Fruit fly (Drosophila melanogaster) whole organism, embryonic: ENCODE data around the gene Rbf2.
A peak's percentile ranks its signal among the peaks of the same experiment; 100 is the strongest.

Experiments used
- Aef1 ChIP-seq: fragments of 200-800 bp; sonication (Bioruptor generic); IDR thresholded peaks from 3 replicates; pipeline ENCODE4 v1.3.6; 2022; ENCODE audit warnings: missing biosample characterization, missing genetic modification characterization
- Awh ChIP-seq: fragments of 200-800 bp; sonication (Bioruptor generic); IDR thresholded peaks from 2 replicates; pipeline ENCODE4, ENCODE4 v1.3.6; 2022; ENCODE audit warnings: missing biosample characterization, missing genetic modification characterization
- B-H1 ChIP-seq: fragments of 200-800 bp; sonication (Bioruptor generic); IDR thresholded peaks from 3 replicates; pipeline ENCODE4 v1.3.6; 2022; ENCODE audit warnings: missing biosample characterization, missing genetic modification characterization
- CG12769 ChIP-seq: fragments of 200-800 bp; sonication (Bioruptor generic); optimal IDR thresholded peaks from 2 replicates; lab custom pipeline; 2019; ENCODE audit warnings: missing biosample characterization, mild to moderate bottlenecking, missing genetic modification characterization, moderate library complexity
- CG1603 ChIP-seq: fragments of 200-800 bp; sonication (Bioruptor generic); optimal IDR thresholded peaks from 2 replicates; lab custom pipeline; 2019; ENCODE audit warnings: missing biosample characterization, mild to moderate bottlenecking, missing genetic modification characterization, moderate library complexity
- CG17186 ChIP-seq: fragments of 200-800 bp; sonication (Bioruptor generic); optimal IDR thresholded peaks from 3 replicates; lab custom pipeline; 2017; ENCODE audit warnings: missing biosample characterization, missing genetic modification reagents, missing genetic modification characterization
- CG1832 ChIP-seq: fragments of 200-800 bp; sonication (Bioruptor generic); optimal IDR thresholded peaks from 2 replicates; lab custom pipeline; 2017; ENCODE audit warnings: missing biosample characterization, mild to moderate bottlenecking, missing genetic modification characterization, inconsistent platforms
- CG2129 ChIP-seq: fragments of 200-800 bp; sonication (Bioruptor generic); IDR thresholded peaks from 2 replicates; pipeline ENCODE4 v1.3.6; 2022; ENCODE audit warnings: missing biosample characterization, missing genetic modification characterization; ENCODE audit not compliant: partially characterized antibody
- CG31365 ChIP-seq: fragments of 200-800 bp; sonication (Bioruptor generic); optimal IDR thresholded peaks from 2 replicates; lab custom pipeline; 2018; ENCODE audit warnings: missing biosample characterization, mild to moderate bottlenecking, missing genetic modification characterization
- CG31441 ChIP-seq: fragments of 200-800 bp; sonication (Bioruptor generic); IDR thresholded peaks from 2 replicates; pipeline ENCODE4 v1.3.6; 2022; ENCODE audit warnings: missing biosample characterization, missing genetic modification characterization
- CG33557 ChIP-seq: fragments of 200-800 bp; sonication (Bioruptor generic); optimal IDR thresholded peaks from 2 replicates; lab custom pipeline; 2019; ENCODE audit warnings: missing biosample characterization, mild to moderate bottlenecking, missing genetic modification characterization, moderate library complexity
- CG4328 ChIP-seq: fragments of 200-800 bp; sonication (Bioruptor generic); optimal IDR thresholded peaks from 3 replicates; lab custom pipeline; 2017; ENCODE audit warnings: missing biosample characterization, missing genetic modification reagents, missing genetic modification characterization
- CG4360 ChIP-seq: fragments of 200-800 bp; sonication (Bioruptor generic); IDR thresholded peaks from 2 replicates; pipeline ENCODE4 v1.3.6; 2022; ENCODE audit warnings: missing biosample characterization, missing genetic modification characterization
- CG5180 ChIP-seq: fragments of 200-800 bp; sonication (Bioruptor generic); optimal IDR thresholded peaks from 3 replicates; lab custom pipeline; 2017; ENCODE audit warnings: missing biosample characterization, missing genetic modification characterization, mild to moderate bottlenecking, moderate library complexity, missing genetic modification reagents
- CG5953 ChIP-seq: fragments of 200-800 bp; sonication (Bioruptor generic); IDR thresholded peaks from 2 replicates; pipeline ENCODE4 v1.3.6; 2022; ENCODE audit warnings: missing biosample characterization, missing genetic modification characterization
- CG6765 ChIP-seq: fragments of 200-800 bp; sonication (Bioruptor generic); optimal IDR thresholded peaks from 3 replicates; lab custom pipeline; 2017; ENCODE audit warnings: missing biosample characterization, mild to moderate bottlenecking, missing genetic modification characterization
- CG6791 ChIP-seq: fragments of 200-800 bp; sonication (Bioruptor generic); IDR thresholded peaks from 3 replicates; pipeline ENCODE4 v1.3.6; 2022; ENCODE audit warnings: missing biosample characterization, missing genetic modification characterization; ENCODE audit not compliant: partially characterized antibody
- D ChIP-seq, 2 experiments: fragments of 200-800 bp in 1 of 2; fragments of >200 bp in 1 of 2; sonication (Bioruptor generic) in 1 of 2; optimal IDR thresholded peaks; 2 replicates in 1 of 2; 3 replicates in 1 of 2; lab custom pipeline; 2017; ENCODE audit warnings: mild to moderate bottlenecking in 1 of 2, missing biosample characterization in 1 of 2, missing genetic modification characterization in 1 of 2, missing genetic modification reagents in 1 of 2
- Dref ChIP-seq: fragments of 200-800 bp; sonication (Bioruptor generic); IDR thresholded peaks from 2 replicates; pipeline ENCODE4 v1.3.6; 2022; ENCODE audit warnings: missing biosample characterization, missing genetic modification characterization
- Ets65A ChIP-seq: fragments of 200-800 bp; sonication (Bioruptor generic); peaks from one replicate; lab custom pipeline; 2016; ENCODE audit warnings: missing biosample characterization, missing genetic modification characterization
- Hey ChIP-seq: fragments of 200-800 bp; sonication (Bioruptor generic); optimal IDR thresholded peaks from 3 replicates; lab custom pipeline; 2018; ENCODE audit warnings: missing biosample characterization, mild to moderate bottlenecking, missing genetic modification characterization
- Hsf ChIP-seq: fragments of 200-800 bp; sonication (Bioruptor generic); optimal IDR thresholded peaks from 3 replicates; lab custom pipeline; 2016; ENCODE audit warnings: missing biosample characterization, missing genetic modification characterization
- MESR4 ChIP-seq: fragments of 200-800 bp; sonication (Bioruptor generic); optimal IDR thresholded peaks from 2 replicates; lab custom pipeline; 2018; ENCODE audit warnings: missing biosample characterization, mild to moderate bottlenecking, missing genetic modification characterization, moderate library complexity
- Med ChIP-seq: fragments of 200-800 bp; sonication (Bioruptor generic); peaks from one replicate; lab custom pipeline; 2016; ENCODE audit warnings: missing biosample characterization, missing genetic modification characterization, mild to moderate bottlenecking, inconsistent platforms, moderate library complexity
- NFAT ChIP-seq: fragments of 200-800 bp; sonication (Bioruptor generic); IDR thresholded peaks from 2 replicates; pipeline ENCODE4 v1.3.6; 2022; ENCODE audit warnings: missing biosample characterization, missing genetic modification characterization
- YL-1 ChIP-seq: fragments of 200-800 bp; sonication (Bioruptor generic); optimal IDR thresholded peaks from 3 replicates; lab custom pipeline; 2017; ENCODE audit warnings: missing biosample characterization, mild to moderate bottlenecking, missing genetic modification characterization
- abd-A ChIP-seq: fragments of 200-800 bp; sonication (Bioruptor generic); optimal IDR thresholded peaks from 3 replicates; lab custom pipeline; 2019; ENCODE audit warnings: missing biosample characterization, mild to moderate bottlenecking, missing genetic modification characterization, moderate library complexity
- al ChIP-seq: fragments of 200-800 bp; sonication (Bioruptor generic); IDR thresholded peaks from 2 replicates; pipeline ENCODE4 v1.3.6; 2022; ENCODE audit warnings: missing biosample characterization, missing genetic modification characterization
- cg ChIP-seq: fragments of 200-800 bp; sonication (Bioruptor generic); optimal IDR thresholded peaks from 3 replicates; lab custom pipeline; 2019; ENCODE audit warnings: missing biosample characterization, mild to moderate bottlenecking, missing genetic modification characterization, moderate library complexity
- cwo ChIP-seq: fragments of 200-800 bp; sonication (Bioruptor generic); optimal IDR thresholded peaks from 3 replicates; lab custom pipeline; 2017; ENCODE audit warnings: missing biosample characterization, missing genetic modification characterization, mild to moderate bottlenecking, moderate library complexity, missing genetic modification reagents
- emc ChIP-seq: fragments of 200-800 bp; sonication (Bioruptor generic); optimal IDR thresholded peaks from 2 replicates; lab custom pipeline; 2016; ENCODE audit warnings: missing biosample characterization, missing genetic modification characterization
- grau ChIP-seq: fragments of 200-800 bp; optimal IDR thresholded peaks from 3 replicates; lab custom pipeline; 2019; ENCODE audit warnings: missing biosample characterization, mild to moderate bottlenecking, missing genetic modification characterization, moderate library complexity
- gsb-n ChIP-seq: fragments of 200-800 bp; sonication (Bioruptor generic); optimal IDR thresholded peaks from 3 replicates; lab custom pipeline; 2018; ENCODE audit warnings: missing biosample characterization, mild to moderate bottlenecking, missing genetic modification characterization
- inv ChIP-seq: fragments of 200-800 bp; sonication (Bioruptor generic); IDR thresholded peaks from 2 replicates; pipeline ENCODE4 v1.3.6; 2022; ENCODE audit warnings: missing biosample characterization, missing genetic modification characterization; ENCODE audit not compliant: partially characterized antibody
- mld ChIP-seq: fragments of 200-800 bp; sonication (Bioruptor generic); IDR thresholded peaks from 3 replicates; pipeline ENCODE4 v1.3.6; 2022; ENCODE audit warnings: missing biosample characterization, missing genetic modification characterization; ENCODE audit not compliant: partially characterized antibody
- oc ChIP-seq: fragments of 200-800 bp; sonication (Bioruptor generic); optimal IDR thresholded peaks from 2 replicates; lab custom pipeline; 2018; ENCODE audit warnings: missing biosample characterization, mild to moderate bottlenecking, missing genetic modification characterization, moderate library complexity
- otp ChIP-seq: fragments of 200-800 bp; sonication (Bioruptor generic); IDR thresholded peaks from 3 replicates; pipeline ENCODE4, ENCODE4 v1.3.6; 2022; ENCODE audit warnings: missing biosample characterization, missing genetic modification characterization
- phol ChIP-seq: fragments of 200-800 bp; sonication (Bioruptor generic); optimal IDR thresholded peaks from 3 replicates; lab custom pipeline; 2018; ENCODE audit warnings: missing biosample characterization, mild to moderate bottlenecking, missing genetic modification characterization, moderate library complexity
- sd ChIP-seq: fragments of 200-800 bp; sonication (Bioruptor generic); optimal IDR thresholded peaks from 3 replicates; lab custom pipeline; 2018; ENCODE audit warnings: missing biosample characterization, mild to moderate bottlenecking, missing genetic modification characterization, moderate library complexity
- sisA ChIP-seq: fragments of 200-800 bp; sonication (Bioruptor generic); IDR thresholded peaks from 2 replicates; pipeline ENCODE4 v1.3.6; 2022; ENCODE audit warnings: missing biosample characterization, missing genetic modification characterization
- trem ChIP-seq: fragments of 200-800 bp; optimal IDR thresholded peaks from 3 replicates; lab custom pipeline; 2019; ENCODE audit warnings: missing biosample characterization, mild to moderate bottlenecking, missing genetic modification characterization, moderate library complexity
- tx ChIP-seq: fragments of 200-800 bp; sonication (Bioruptor generic); optimal IDR thresholded peaks from 2 replicates; lab custom pipeline; 2016; ENCODE audit warnings: missing biosample characterization, missing genetic modification characterization
- vvl ChIP-seq: fragments of 200-800 bp; sonication (Bioruptor generic); IDR thresholded peaks from 2 replicates; pipeline ENCODE4 v1.3.6; 2022; ENCODE audit warnings: missing biosample characterization, missing genetic modification characterization
- wdn ChIP-seq: fragments of 200-800 bp; sonication (Bioruptor generic); IDR thresholded peaks from 2 replicates; pipeline ENCODE4 v1.3.6; 2022; ENCODE audit warnings: missing biosample characterization, missing genetic modification characterization
- zfh1 ChIP-seq: fragments of 200-800 bp; sonication (Bioruptor generic); IDR thresholded peaks from 3 replicates; pipeline ENCODE4 v1.3.6; 2022; ENCODE audit warnings: missing biosample characterization, missing genetic modification characterization
- zfh2 ChIP-seq: fragments of 200-800 bp; sonication (Bioruptor generic); optimal IDR thresholded peaks from 2 replicates; lab custom pipeline; 2016; ENCODE audit warnings: missing biosample characterization, missing genetic modification characterization

Gene Rbf2

dm6 chr3R:15927172-15927571, 38.1 kb upstream of the Rbf2 start (continued):
- TF ChIP-seq cwo (GFP tag; lab: Kevin White, UChicago) (peak; percentile 14), Aef1 (GFP tag; lab: Robert Waterston, UW) (peak; percentile 50; the same call in 2 of the 3 replicates)
- TF ChIP-seq, all 482 proteins: peak for 106

- TF ChIP-seq gsb-n (tag; lab: Kevin White, UChicago) = peak; percentile 22
- TF ChIP-seq CG5953 = no peak
- no peak for TF ChIP-seq MESR4
- peak; percentile 71 for TF ChIP-seq CG12769
- no peak for TF ChIP-seq al
- TF ChIP-seq vvl (GFP tag; lab: Robert Waterston, UW) = peak; percentile 89
- TF ChIP-seq Awh (GFP tag; lab: Robert Waterston, UW) = peak; percentile 22; the same call in 1 of the 2 replicates
- TF ChIP-seq abd-A (tag; lab: Kevin White, UChicago) = peak; percentile 84
- peak; percentile 32 for TF ChIP-seq sd (tag; lab: Kevin White, UChicago)
- TF ChIP-seq CG31365 (tag; lab: Kevin White, UChicago) = no peak
- TF ChIP-seq oc (tag; lab: Kevin White, UChicago) = peak; percentile 9
- no peak for TF ChIP-seq CG6765 (GFP tag; lab: Kevin White, UChicago)
- no peak for TF ChIP-seq CG1832 (GFP tag; lab: Kevin White, UChicago)
- TF ChIP-seq otp (GFP tag; lab: Robert Waterston, UW) = no peak
- TF ChIP-seq emc (GFP tag; lab: Kevin White, UChicago) = no peak
- no peak for TF ChIP-seq NFAT (GFP tag; lab: Robert Waterston, UW)
- no peak for TF ChIP-seq tx (GFP tag; lab: Kevin White, UChicago)
- TF ChIP-seq zfh2 (GFP tag; lab: Kevin White, UChicago) = no peak
- TF ChIP-seq CG1603 = no peak
- no peak for TF ChIP-seq grau
- no peak for TF ChIP-seq B-H1 (GFP tag; lab: Robert Waterston, UW)
- no peak for TF ChIP-seq cg (GFP tag; lab: Kevin White, UChicago)
Measured at dm6 chr3R:15928127-15928526, 37.1 kb upstream of the Rbf2 start.

dm6 chr3R:15930050-15930449, 35.2 kb upstream of the Rbf2 start:
- TF ChIP-seq CG4360 (GFP tag; lab: Robert Waterston, UW) = no peak
- no peak for TF ChIP-seq Hsf
- TF ChIP-seq D (optimal IDR thresholded peaks at IDR 0.05; lab: Kevin White, UChicago) = no peak
- TF ChIP-seq D (GFP tag; optimal IDR thresholded peaks at IDR 0.05; lab: Kevin White, UChicago) = no peak
- no peak for TF ChIP-seq CG5180 (GFP tag; lab: Kevin White, UChicago)
- TF ChIP-seq CG33557 = no peak
- TF ChIP-seq sisA (GFP tag; lab: Robert Waterston, UW) = 0 out of 2 replicates have a peak, but pooled peaks have one; percentile 23
- peak; percentile 54 for TF ChIP-seq Med (GFP tag; lab: Kevin White, UChicago)
- TF ChIP-seq Ets65A (GFP tag; lab: Kevin White, UChicago) = peak; percentile 55
- TF ChIP-seq wdn = no peak

dm6 chr3R:15933609-15934232, 31.5 kb upstream of the Rbf2 start, which contains the start of the genes CG5478 and blp:
CG5478 (minus strand) TSS chr3R:15933734.
blp (plus strand) TSS chr3R:15933847.
- TF ChIP-seq phol (peak; percentile 2), Hey (tag; lab: Kevin White, UChicago) (no peak), CG17186 (no peak), sd (tag; lab: Kevin White, UChicago) (peak; percentile 49), trem (tag; lab: Kevin White, UChicago) (peak; percentile 49), mld (GFP tag; lab: Robert Waterston, UW) (peak; percentile 66; the same call in 2 of the 3 replicates), Dref (GFP tag; lab: Robert Waterston, UW) (peak; percentile 96), CG2129 (peak; percentile 69), CG31441 (GFP tag; lab: Robert Waterston, UW) (peak; percentile 46), CG4328 (GFP tag; lab: Kevin White, UChicago) (no peak), CG6791 (GFP tag; lab: Robert Waterston, UW) (peak; percentile 94), YL-1 (GFP tag; lab: Kevin White, UChicago) (peak; percentile 50), inv (GFP tag; lab: Robert Waterston, UW) (peak; percentile 69), zfh1 (GFP tag; lab: Robert Waterston, UW) (no peak)
